Worm (Caenorhabditis elegans) whole organism, mixed stage, embryonic: ENCODE data around the gene let-716.

ENCODE experiments used
- M03D4.4 ChIP-seq: sonication (generic microtip); optimal IDR thresholded peaks from 2 replicates; lab custom pipeline; 2017; ENCODE audit warnings: mild to moderate bottlenecking, missing genetic modification characterization, missing compliant biosample characterization
- bed-3 ChIP-seq: fragments of 200-800 bp; sonication (Bioruptor generic); optimal IDR thresholded peaks from 3 replicates; lab custom pipeline; 2018; ENCODE audit warnings: mild to moderate bottlenecking, missing genetic modification characterization, moderate library complexity, missing compliant biosample characterization
- blmp-1 ChIP-seq: fragments of 150-350 bp; optimal IDR thresholded peaks from 2 replicates; lab custom pipeline; 2014; ENCODE audit warnings: missing biosample characterization, missing genetic modification characterization
- ceh-39 ChIP-seq: fragments of 150-350 bp; optimal IDR thresholded peaks from 2 replicates; lab custom pipeline; 2014; ENCODE audit warnings: missing biosample characterization, missing genetic modification characterization
- ceh-43 ChIP-seq: fragments of 200-800 bp; sonication (Bioruptor generic); optimal IDR thresholded peaks from 2 replicates; lab custom pipeline; 2018; ENCODE audit warnings: mild to moderate bottlenecking, missing genetic modification characterization, moderate library complexity, missing compliant biosample characterization
- ceh-83 ChIP-seq: fragments of 200-800 bp; sonication (Bioruptor generic); optimal IDR thresholded peaks from 2 replicates; lab custom pipeline; 2018; ENCODE audit warnings: mild to moderate bottlenecking, missing genetic modification characterization, missing compliant biosample characterization
- ces-1 ChIP-seq: fragments of 150-350 bp; optimal IDR thresholded peaks from 2 replicates; lab custom pipeline; 2014; ENCODE audit warnings: missing biosample characterization, missing genetic modification reagents, missing genetic modification characterization
- cnd-1 ChIP-seq: fragments of 200-800 bp; sonication (Bioruptor generic); optimal IDR thresholded peaks from 2 replicates; lab custom pipeline; 2018; ENCODE audit warnings: mild to moderate bottlenecking, missing genetic modification characterization, missing compliant biosample characterization
- drap-1 ChIP-seq: fragments of 200-800 bp; sonication (Bioruptor generic); optimal IDR thresholded peaks from 3 replicates; lab custom pipeline; 2018; ENCODE audit warnings: mild to moderate bottlenecking, missing genetic modification characterization, missing compliant biosample characterization
- elt-3 ChIP-seq: fragments of 150-350 bp; optimal IDR thresholded peaks from 2 replicates; lab custom pipeline; 2014; ENCODE audit warnings: missing biosample characterization, missing genetic modification characterization
- flh-1 ChIP-seq: fragments of 200-800 bp; sonication (Bioruptor generic); optimal IDR thresholded peaks from 2 replicates; lab custom pipeline; 2018; ENCODE audit warnings: mild to moderate bottlenecking, missing genetic modification characterization, moderate library complexity, missing compliant biosample characterization
- ham-2 ChIP-seq: fragments of 200-800 bp; sonication (Bioruptor generic); optimal IDR thresholded peaks from 2 replicates; lab custom pipeline; 2018; ENCODE audit warnings: mild to moderate bottlenecking, missing genetic modification characterization, missing compliant biosample characterization
- hlh-1 ChIP-seq: fragments of 150-350 bp; optimal IDR thresholded peaks from 2 replicates; lab custom pipeline; 2014; ENCODE audit warnings: missing biosample characterization, missing genetic modification reagents, missing genetic modification characterization
- lin-32 ChIP-seq: fragments of 200-800 bp; sonication (Bioruptor generic); optimal IDR thresholded peaks from 2 replicates; lab custom pipeline; 2018; ENCODE audit warnings: mild to moderate bottlenecking, missing genetic modification characterization, missing compliant biosample characterization
- lsy-2 ChIP-seq: fragments of 150-350 bp; optimal IDR thresholded peaks from 2 replicates; lab custom pipeline; 2014; ENCODE audit warnings: missing biosample characterization, missing genetic modification characterization
- mab-5 ChIP-seq: fragments of 150-350 bp; optimal IDR thresholded peaks from 2 replicates; lab custom pipeline; 2014; ENCODE audit warnings: missing biosample characterization, missing genetic modification characterization
- mep-1 ChIP-seq: fragments of 150-350 bp; optimal IDR thresholded peaks from 2 replicates; lab custom pipeline; 2017; ENCODE audit warnings: missing biosample characterization, missing genetic modification reagents, missing genetic modification characterization, inconsistent platforms
- mls-2 ChIP-seq: sonication (generic microtip); optimal IDR thresholded peaks from 2 replicates; lab custom pipeline; 2016; ENCODE audit warnings: mild to moderate bottlenecking, missing genetic modification characterization, moderate library complexity, missing compliant biosample characterization
- nhr-2 ChIP-seq: fragments of 150-350 bp; optimal IDR thresholded peaks from 2 replicates; lab custom pipeline; 2014; ENCODE audit warnings: missing biosample characterization, missing genetic modification characterization
- nhr-237 ChIP-seq: fragments of 150-350 bp; optimal IDR thresholded peaks from 2 replicates; lab custom pipeline; 2014; ENCODE audit warnings: missing biosample characterization, missing genetic modification characterization
- nhr-28 ChIP-seq: fragments of 150-350 bp; optimal IDR thresholded peaks from 2 replicates; lab custom pipeline; 2014; ENCODE audit warnings: missing biosample characterization, missing genetic modification characterization
- nhr-76 ChIP-seq: sonication (generic microtip); optimal IDR thresholded peaks from 2 replicates; lab custom pipeline; 2017; ENCODE audit warnings: missing biosample characterization, missing genetic modification characterization
- pha-4 ChIP-seq: fragments of 150-350 bp; optimal IDR thresholded peaks from 2 replicates; lab custom pipeline; 2018; ENCODE audit warnings: missing biosample characterization, missing genetic modification reagents, missing genetic modification characterization
- sem-2 ChIP-seq: fragments of 200-800 bp; sonication (Bioruptor generic); optimal IDR thresholded peaks from 2 replicates; lab custom pipeline; 2018; ENCODE audit warnings: mild to moderate bottlenecking, missing genetic modification characterization, missing compliant biosample characterization
- snpc-4 ChIP-seq: fragments of 150-350 bp; optimal IDR thresholded peaks from 2 replicates; lab custom pipeline; 2014; ENCODE audit warnings: missing biosample characterization, missing genetic modification characterization
- sptf-1 ChIP-seq: sonication (generic microtip); optimal IDR thresholded peaks from 2 replicates; lab custom pipeline; 2017; ENCODE audit warnings: mild to moderate bottlenecking, missing genetic modification characterization, moderate library complexity, missing compliant biosample characterization
- tbx-8 ChIP-seq: fragments of 200-800 bp; sonication (Bioruptor generic); optimal IDR thresholded peaks from 2 replicates; lab custom pipeline; 2018; ENCODE audit warnings: mild to moderate bottlenecking, missing genetic modification characterization, moderate library complexity, missing compliant biosample characterization
- unc-120 ChIP-seq: sonication (generic microtip); optimal IDR thresholded peaks from 2 replicates; lab custom pipeline; 2017; ENCODE audit warnings: missing genetic modification characterization, missing compliant biosample characterization; ENCODE audit not compliant: poor library complexity, severe bottlenecking
- unc-39 ChIP-seq: fragments of 150-350 bp; optimal IDR thresholded peaks from 2 replicates; lab custom pipeline; 2014; ENCODE audit warnings: missing biosample characterization, missing genetic modification characterization
- unc-62 ChIP-seq: fragments of 150-350 bp; optimal IDR thresholded peaks from 2 replicates; lab custom pipeline; 2014; ENCODE audit warnings: missing biosample characterization, missing genetic modification reagents, missing genetic modification characterization
- zip-8 ChIP-seq: fragments of 150-350 bp; optimal IDR thresholded peaks from 2 replicates; lab custom pipeline; 2014; ENCODE audit warnings: missing biosample characterization, missing genetic modification characterization
- ztf-11 ChIP-seq: fragments of 150-350 bp; optimal IDR thresholded peaks from 2 replicates; lab custom pipeline; 2014; ENCODE audit warnings: missing biosample characterization, missing genetic modification characterization

The let-716 gene

DNA sequence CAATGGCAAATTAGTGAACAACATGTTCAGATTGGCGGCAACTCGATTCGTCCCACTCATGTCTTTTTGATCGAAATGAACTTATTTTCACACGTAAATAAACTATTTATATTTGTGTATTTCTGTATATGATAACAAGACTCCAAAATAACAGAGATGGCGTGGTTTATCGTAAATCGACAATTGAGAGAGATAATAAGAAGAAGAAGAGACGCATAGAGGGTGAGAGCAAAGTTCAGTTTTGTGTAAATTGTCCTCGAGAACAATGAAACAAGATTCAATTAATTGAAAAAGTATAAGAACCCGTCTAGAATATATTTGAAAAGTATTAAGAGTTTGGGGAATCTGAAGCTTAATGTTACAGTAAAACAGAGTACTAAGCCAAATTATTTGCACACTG, 28.1 kb downstream of the let-716 start:
- no peak for TF ChIP-seq lsy-2
- no peak for TF ChIP-seq pha-4 (tag; lab: Kevin White, UChicago)
- no peak for TF ChIP-seq ces-1 (GFP tag; lab: Kevin White, UChicago)
- TF ChIP-seq flh-1 (GFP tag; lab: Kevin White, UChicago): no peak
- no peak for TF ChIP-seq zip-8
- TF ChIP-seq snpc-4 (tag; lab: Kevin White, UChicago): no peak
- no peak for TF ChIP-seq hlh-1 (tag; lab: Kevin White, UChicago)
- no peak for TF ChIP-seq ceh-43
- TF ChIP-seq blmp-1: no peak
- no peak for TF ChIP-seq unc-39 (tag; lab: Kevin White, UChicago)
- TF ChIP-seq mls-2 (tag; lab: Kevin White, UChicago): no peak
- no peak for TF ChIP-seq sptf-1 (tag; lab: Kevin White, UChicago)
- TF ChIP-seq nhr-76 (tag; lab: Kevin White, UChicago): no peak
- TF ChIP-seq sem-2 (GFP tag; lab: Kevin White, UChicago): no peak
- no peak for TF ChIP-seq bed-3
- TF ChIP-seq mep-1 (tag; lab: Kevin White, UChicago): no peak
- TF ChIP-seq ztf-11 (tag; lab: Kevin White, UChicago): no peak
- TF ChIP-seq ham-2 (GFP tag; lab: Kevin White, UChicago): no peak
- TF ChIP-seq, all 35 proteins: peak for 0

DNA sequence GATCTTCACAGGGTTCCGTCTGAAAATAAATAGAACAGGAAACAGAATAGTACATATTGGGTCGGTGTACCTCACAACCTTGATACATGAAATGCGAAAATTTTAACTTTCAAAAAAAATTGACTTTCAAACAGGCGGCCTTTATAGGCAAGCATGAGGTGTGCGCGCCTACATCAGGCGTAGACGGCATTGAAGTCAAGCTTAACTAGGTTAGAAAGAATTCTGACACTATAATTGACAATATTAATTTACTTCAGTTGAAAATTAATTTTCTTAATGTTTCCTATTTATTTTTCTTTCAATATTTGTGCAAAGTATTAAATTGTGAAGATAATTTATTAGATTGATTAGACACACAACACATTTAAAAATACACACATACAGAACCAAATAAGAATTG, 28.6 kb downstream of the let-716 start, which contains the start of gene C05D11.5:
TSS of gene C05D11.5 (minus strand) at position 101 of the 400 bp plus-strand sequence.
- TF ChIP-seq lin-32 (GFP tag; lab: Kevin White, UChicago) (no peak), nhr-237 (tag; lab: Kevin White, UChicago) (no peak), unc-120 (tag; lab: Kevin White, UChicago) (no peak), elt-3 (no peak), nhr-2 (tag; lab: Kevin White, UChicago) (no peak), flh-1 (GFP tag; lab: Kevin White, UChicago) (no peak), ceh-83 (GFP tag; lab: Kevin White, UChicago) (no peak), sem-2 (GFP tag; lab: Kevin White, UChicago) (no peak), snpc-4 (tag; lab: Kevin White, UChicago) (no peak), cnd-1 (tag; lab: Kevin White, UChicago) (no peak), bed-3 (no peak), sptf-1 (tag; lab: Kevin White, UChicago) (no peak), blmp-1 (no peak), mab-5 (tag; lab: Kevin White, UChicago) (no peak), ham-2 (GFP tag; lab: Kevin White, UChicago) (no peak), drap-1 (no peak), nhr-28 (no peak), ceh-39 (tag; lab: Kevin White, UChicago) (no peak), nhr-76 (tag; lab: Kevin White, UChicago) (no peak)

DNA sequence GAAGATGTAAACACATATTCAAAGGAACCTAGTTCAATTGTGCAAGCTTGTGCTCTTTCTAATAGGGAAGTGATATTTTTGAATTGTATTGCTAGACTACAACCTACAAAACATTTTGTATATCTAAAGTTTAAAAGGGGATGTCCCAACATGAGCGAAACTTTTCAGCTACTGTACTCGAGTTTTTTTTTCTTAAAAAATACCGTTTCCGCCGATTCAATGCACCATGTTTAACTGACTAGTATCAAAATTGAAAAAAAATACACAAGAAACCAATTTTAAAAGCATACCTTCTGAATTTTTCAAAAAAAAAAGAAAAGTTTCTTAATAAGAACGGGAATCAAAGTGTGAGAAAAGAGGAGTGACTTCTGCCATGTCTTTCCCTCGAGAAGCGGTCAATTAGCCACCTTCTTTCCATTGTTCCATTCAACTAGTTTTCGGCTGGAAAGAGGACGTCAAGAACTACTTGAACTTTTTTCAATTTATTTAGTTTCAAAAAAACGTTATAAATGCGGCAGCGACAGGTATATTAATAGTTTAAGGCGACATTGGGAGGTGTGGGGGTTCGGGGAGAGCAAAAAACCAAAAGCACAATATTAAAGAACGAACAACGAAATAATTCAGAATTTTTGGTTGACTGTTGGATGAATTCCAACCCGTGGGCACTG, 32.1 kb downstream of the let-716 start, which contains the start of gene nas-4:
TSS of gene nas-4 (minus strand) at position 351 of the 668 bp plus-strand sequence.
- no peak for TF ChIP-seq flh-1 (GFP tag; lab: Kevin White, UChicago)
- no peak for TF ChIP-seq nhr-76 (tag; lab: Kevin White, UChicago)
- TF ChIP-seq unc-39 (tag; lab: Kevin White, UChicago): no peak
- TF ChIP-seq M03D4.4: no peak
- TF ChIP-seq tbx-8 (GFP tag; lab: Kevin White, UChicago): no peak
- no peak for TF ChIP-seq pha-4 (tag; lab: Kevin White, UChicago)
- TF ChIP-seq unc-62: no peak
- TF ChIP-seq zip-8: no peak
- TF ChIP-seq, all 35 proteins: peak for 0

DNA sequence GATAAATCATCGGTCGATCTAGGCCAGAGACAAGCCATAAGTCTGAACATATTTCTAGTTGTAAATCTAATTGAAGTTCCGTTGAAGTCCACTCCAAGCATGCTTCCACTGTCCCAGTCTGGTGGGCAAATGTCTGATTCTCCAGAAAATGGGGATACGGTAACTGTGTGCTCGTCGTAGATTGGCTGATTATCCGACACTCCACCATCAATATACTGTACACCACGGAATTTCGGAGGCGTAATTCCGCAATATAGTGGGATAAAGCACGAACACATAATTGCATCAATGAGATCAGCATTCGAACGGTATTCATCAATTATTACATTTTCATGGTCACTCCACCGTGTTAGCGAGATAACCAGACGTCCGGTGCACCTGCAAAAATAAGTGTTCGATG, 34.9 kb downstream of the let-716 start:
- TF ChIP-seq ham-2 (GFP tag; lab: Kevin White, UChicago): no peak
- TF ChIP-seq tbx-8 (GFP tag; lab: Kevin White, UChicago): no peak
